Fruit fly (Drosophila melanogaster) whole organism, embryonic: Measurements from ENCODE around the gene ThrRS.

Source experiments
- Antp ChIP-seq: fragments of 200-800 bp; sonication (Bioruptor generic); optimal IDR thresholded peaks from 3 replicates; lab custom pipeline; 2016; ENCODE audit warnings: missing biosample characterization, missing genetic modification characterization
- Atf3 ChIP-seq: fragments of 200-800 bp; sonication (Bioruptor generic); optimal IDR thresholded peaks from 3 replicates; lab custom pipeline; 2016; ENCODE audit warnings: missing biosample characterization, missing genetic modification characterization
- CG10543 ChIP-seq: fragments of 200-800 bp; sonication (Bioruptor generic); optimal IDR thresholded peaks from 3 replicates; lab custom pipeline; 2017; ENCODE audit warnings: missing biosample characterization, mild to moderate bottlenecking, missing genetic modification characterization, moderate library complexity
- CG10654 ChIP-seq: fragments of 200-800 bp; sonication (Bioruptor generic); optimal IDR thresholded peaks from 2 replicates; lab custom pipeline; 2016; ENCODE audit warnings: missing biosample characterization, missing genetic modification characterization
- CG13296 ChIP-seq: fragments of 200-800 bp; sonication (Bioruptor generic); optimal IDR thresholded peaks from 3 replicates; lab custom pipeline; 2018; ENCODE audit warnings: missing biosample characterization, mild to moderate bottlenecking, missing genetic modification characterization
- CG14710 ChIP-seq: fragments of 200-800 bp; sonication (Bioruptor generic); optimal IDR thresholded peaks from 3 replicates; lab custom pipeline; 2019; ENCODE audit warnings: missing biosample characterization, mild to moderate bottlenecking, missing genetic modification characterization, moderate library complexity
- CG15073 ChIP-seq: fragments of 200-800 bp; sonication (Bioruptor generic); optimal IDR thresholded peaks from 2 replicates; lab custom pipeline; 2016; ENCODE audit warnings: missing biosample characterization, missing genetic modification characterization
- CG16863 ChIP-seq: fragments of 200-800 bp; sonication (Bioruptor generic); optimal IDR thresholded peaks from 3 replicates; lab custom pipeline; 2016; ENCODE audit warnings: missing biosample characterization, missing genetic modification characterization
- CG17568 ChIP-seq: fragments of 200-800 bp; sonication (Bioruptor generic); optimal IDR thresholded peaks from 2 replicates; lab custom pipeline; 2018; ENCODE audit warnings: missing biosample characterization, mild to moderate bottlenecking, missing genetic modification characterization, moderate library complexity
- CG18011 ChIP-seq: fragments of 200-800 bp; sonication (Bioruptor generic); optimal IDR thresholded peaks from 2 replicates; lab custom pipeline; 2017; ENCODE audit warnings: missing biosample characterization, missing genetic modification characterization, mild to moderate bottlenecking, moderate library complexity, missing genotype
- CG3847 ChIP-seq: fragments of 200-800 bp; sonication (Bioruptor generic); IDR thresholded peaks from 2 replicates; pipeline ENCODE4 v1.3.6; 2022; ENCODE audit warnings: missing biosample characterization, missing genetic modification characterization
- CG4617 ChIP-seq: fragments of 200-800 bp; sonication (Bioruptor generic); optimal IDR thresholded peaks from 3 replicates; lab custom pipeline; 2016; ENCODE audit warnings: missing biosample characterization, missing genetic modification characterization, borderline replicate concordance
- CG4820 ChIP-seq: fragments of 200-800 bp; sonication (Bioruptor generic); optimal IDR thresholded peaks from 3 replicates; lab custom pipeline; 2016; ENCODE audit warnings: missing biosample characterization, missing genetic modification characterization
- CG7271 ChIP-seq: fragments of 200-800 bp; sonication (Bioruptor generic); optimal IDR thresholded peaks from 2 replicates; lab custom pipeline; 2018; ENCODE audit warnings: missing biosample characterization, mild to moderate bottlenecking, missing genetic modification characterization, moderate library complexity
- CG8944 ChIP-seq: fragments of 200-800 bp; sonication (Bioruptor generic); optimal IDR thresholded peaks from 3 replicates; lab custom pipeline; 2016; ENCODE audit warnings: missing biosample characterization, missing genetic modification characterization
- CG9817 ChIP-seq: fragments of 200-800 bp; sonication (Bioruptor generic); optimal IDR thresholded peaks from 2 replicates; lab custom pipeline; 2018; ENCODE audit warnings: missing biosample characterization, mild to moderate bottlenecking, missing genetic modification characterization, moderate library complexity
- Chrac-16 ChIP-seq: fragments of 200-800 bp; sonication (Bioruptor generic); optimal IDR thresholded peaks from 3 replicates; lab custom pipeline; 2016; ENCODE audit warnings: missing biosample characterization, missing genetic modification characterization
- Dbx ChIP-seq: fragments of 200-800 bp; sonication (Bioruptor generic); IDR thresholded peaks from 3 replicates; pipeline ENCODE4 v1.3.6; 2022; ENCODE audit warnings: missing biosample characterization, missing genetic modification characterization
- Dll ChIP-seq: fragments of 200-800 bp; sonication (Bioruptor generic); IDR thresholded peaks from 4 replicates; pipeline ENCODE4 v1.3.6; 2022; ENCODE audit warnings: missing biosample characterization, missing genetic modification characterization; ENCODE audit not compliant: partially characterized antibody
- Drgx ChIP-seq: fragments of 200-800 bp; sonication (Bioruptor generic); IDR thresholded peaks from 2 replicates; pipeline ENCODE4 v1.3.6; 2022; ENCODE audit warnings: missing biosample characterization, missing genetic modification characterization
- Fer3 ChIP-seq: fragments of 200-800 bp; sonication (Bioruptor generic); optimal IDR thresholded peaks from 2 replicates; lab custom pipeline; 2018; ENCODE audit warnings: missing biosample characterization, mild to moderate bottlenecking, missing genetic modification characterization, moderate library complexity
- HmgD ChIP-seq: fragments of 200-800 bp; sonication (Bioruptor generic); optimal IDR thresholded peaks from 3 replicates; lab custom pipeline; 2016; ENCODE audit warnings: missing biosample characterization, missing genetic modification characterization
- Hr78 ChIP-seq, 2 experiments: fragments of 200-800 bp in 1 of 2; fragments of >200 bp in 1 of 2; sonication (Bioruptor generic) in 1 of 2; optimal IDR thresholded peaks; 2 replicates each; lab custom pipeline; 2017 to 2019; ENCODE audit warnings: missing biosample characterization in 2 of 2, missing genetic modification characterization in 2 of 2, mild to moderate bottlenecking in 1 of 2, moderate library complexity in 1 of 2
- Lhr ChIP-seq: fragments of 200-800 bp; sonication (Bioruptor generic); optimal IDR thresholded peaks from 3 replicates; lab custom pipeline; 2017; ENCODE audit warnings: mild to moderate bottlenecking, missing biosample characterization, missing genetic modification reagents, missing genetic modification characterization
- NFAT ChIP-seq: fragments of 200-800 bp; sonication (Bioruptor generic); IDR thresholded peaks from 2 replicates; pipeline ENCODE4 v1.3.6; 2022; ENCODE audit warnings: missing biosample characterization, missing genetic modification characterization
- Oaz ChIP-seq: fragments of 200-800 bp; sonication (Bioruptor generic); IDR thresholded peaks from 2 replicates; pipeline ENCODE4 v1.3.6; 2022; ENCODE audit warnings: missing biosample characterization, missing genetic modification characterization
- Six4 ChIP-seq: fragments of 200-800 bp; sonication (Bioruptor generic); optimal IDR thresholded peaks from 2 replicates; lab custom pipeline; 2016; ENCODE audit warnings: missing biosample characterization, missing genetic modification characterization
- ase ChIP-seq: fragments of 200-800 bp; sonication (Bioruptor generic); IDR thresholded peaks from 3 replicates; pipeline ENCODE4 v1.3.6; 2022; ENCODE audit warnings: missing biosample characterization, missing genetic modification characterization
- bowl ChIP-seq: fragments of 200-800 bp; sonication (Bioruptor generic); IDR thresholded peaks from 2 replicates; pipeline ENCODE4 v1.3.6; 2022; ENCODE audit warnings: missing biosample characterization, missing genetic modification characterization
- ci ChIP-seq: fragments of 200-800 bp; sonication (Bioruptor generic); IDR thresholded peaks from 3 replicates; pipeline ENCODE4 v1.3.6; 2022; ENCODE audit warnings: missing biosample characterization, missing genetic modification characterization
- dan ChIP-seq: fragments of 200-800 bp; sonication (Bioruptor generic); IDR thresholded peaks from 2 replicates; pipeline ENCODE4 v1.3.6; 2022; ENCODE audit warnings: missing biosample characterization, missing genetic modification characterization
- danr ChIP-seq: fragments of 200-800 bp; sonication (Bioruptor generic); IDR thresholded peaks from 2 replicates; pipeline ENCODE4 v1.3.6; 2022; ENCODE audit warnings: missing biosample characterization, missing genetic modification characterization
- dati ChIP-seq: fragments of 200-800 bp; sonication (Bioruptor generic); IDR thresholded peaks from 2 replicates; pipeline ENCODE4 v1.3.6; 2022; ENCODE audit warnings: missing biosample characterization, missing genetic modification characterization
- disco-r ChIP-seq: fragments of 200-800 bp; sonication (Bioruptor generic); optimal IDR thresholded peaks from 2 replicates; lab custom pipeline; 2016; ENCODE audit warnings: missing biosample characterization, missing genetic modification characterization
- en ChIP-seq: fragments of 200-800 bp; sonication (Bioruptor generic); optimal IDR thresholded peaks from 2 replicates; lab custom pipeline; 2016; ENCODE audit warnings: missing biosample characterization, missing genetic modification characterization
- eyg ChIP-seq: fragments of 200-800 bp; sonication (Bioruptor generic); optimal IDR thresholded peaks from 3 replicates; lab custom pipeline; 2016; ENCODE audit warnings: missing biosample characterization, missing genetic modification characterization
- fd3F ChIP-seq: fragments of 200-800 bp; sonication (Bioruptor generic); optimal IDR thresholded peaks from 2 replicates; lab custom pipeline; 2018; ENCODE audit warnings: missing biosample characterization, mild to moderate bottlenecking, missing genetic modification characterization, moderate library complexity
- gce ChIP-seq: fragments of 200-800 bp; sonication (Bioruptor generic); IDR thresholded peaks from 3 replicates; pipeline ENCODE4 v1.3.6; 2022; ENCODE audit warnings: missing biosample characterization, missing genetic modification characterization
- her ChIP-seq: fragments of 200-800 bp; sonication (Bioruptor generic); optimal IDR thresholded peaks from 2 replicates; lab custom pipeline; 2016; ENCODE audit warnings: missing biosample characterization, missing genetic modification characterization
- hth ChIP-seq: fragments of >200 bp; optimal IDR thresholded peaks from 2 replicates; lab custom pipeline; 2017; ENCODE audit warnings: inconsistent platforms
- onecut ChIP-seq: fragments of 200-800 bp; sonication (Bioruptor generic); IDR thresholded peaks from 2 replicates; pipeline ENCODE4 v1.3.6; 2022; ENCODE audit warnings: missing biosample characterization, missing genetic modification characterization
- org-1 ChIP-seq: fragments of 200-800 bp; sonication (Bioruptor generic); optimal IDR thresholded peaks from 2 replicates; lab custom pipeline; 2017; ENCODE audit warnings: missing biosample characterization, missing genetic modification characterization
- prd ChIP-seq, 3 experiments: fragments of >200 bp in 2 of 3; fragments of 200-800 bp in 1 of 3; sonication (Bioruptor generic) in 1 of 3; optimal IDR thresholded peaks in 2 of 3; IDR thresholded peaks in 1 of 3; 2 replicates in 2 of 3; 3 replicates in 1 of 3; pipeline versions ENCODE4 v1.3.6 to Lab custom; 2017 to 2022; ENCODE audit warnings: missing biosample characterization in 1 of 3, missing genetic modification characterization in 1 of 3
- pzg ChIP-seq: fragments of 200-800 bp; sonication (Bioruptor generic); optimal IDR thresholded peaks from 3 replicates; lab custom pipeline; 2018; ENCODE audit warnings: missing biosample characterization, mild to moderate bottlenecking, missing genetic modification characterization, moderate library complexity
- sens-2 ChIP-seq: fragments of 200-800 bp; sonication (Bioruptor generic); IDR thresholded peaks from 2 replicates; pipeline ENCODE4 v1.3.6; 2022; ENCODE audit warnings: missing biosample characterization, missing genetic modification characterization
- sim ChIP-seq: fragments of 200-800 bp; sonication (Bioruptor generic); IDR thresholded peaks from 2 replicates; pipeline ENCODE4 v1.3.6; 2022; ENCODE audit warnings: missing biosample characterization, missing genetic modification characterization
- sima ChIP-seq: fragments of 200-800 bp; sonication (Bioruptor generic); optimal IDR thresholded peaks from 2 replicates; lab custom pipeline; 2016; ENCODE audit warnings: missing biosample characterization, missing genetic modification characterization
- tna ChIP-seq: fragments of 200-800 bp; sonication (Bioruptor generic); IDR thresholded peaks from 2 replicates; pipeline ENCODE4 v1.3.6; 2022; ENCODE audit warnings: missing biosample characterization, missing genetic modification characterization; ENCODE audit not compliant: partially characterized antibody

The ThrRS gene

DNA sequence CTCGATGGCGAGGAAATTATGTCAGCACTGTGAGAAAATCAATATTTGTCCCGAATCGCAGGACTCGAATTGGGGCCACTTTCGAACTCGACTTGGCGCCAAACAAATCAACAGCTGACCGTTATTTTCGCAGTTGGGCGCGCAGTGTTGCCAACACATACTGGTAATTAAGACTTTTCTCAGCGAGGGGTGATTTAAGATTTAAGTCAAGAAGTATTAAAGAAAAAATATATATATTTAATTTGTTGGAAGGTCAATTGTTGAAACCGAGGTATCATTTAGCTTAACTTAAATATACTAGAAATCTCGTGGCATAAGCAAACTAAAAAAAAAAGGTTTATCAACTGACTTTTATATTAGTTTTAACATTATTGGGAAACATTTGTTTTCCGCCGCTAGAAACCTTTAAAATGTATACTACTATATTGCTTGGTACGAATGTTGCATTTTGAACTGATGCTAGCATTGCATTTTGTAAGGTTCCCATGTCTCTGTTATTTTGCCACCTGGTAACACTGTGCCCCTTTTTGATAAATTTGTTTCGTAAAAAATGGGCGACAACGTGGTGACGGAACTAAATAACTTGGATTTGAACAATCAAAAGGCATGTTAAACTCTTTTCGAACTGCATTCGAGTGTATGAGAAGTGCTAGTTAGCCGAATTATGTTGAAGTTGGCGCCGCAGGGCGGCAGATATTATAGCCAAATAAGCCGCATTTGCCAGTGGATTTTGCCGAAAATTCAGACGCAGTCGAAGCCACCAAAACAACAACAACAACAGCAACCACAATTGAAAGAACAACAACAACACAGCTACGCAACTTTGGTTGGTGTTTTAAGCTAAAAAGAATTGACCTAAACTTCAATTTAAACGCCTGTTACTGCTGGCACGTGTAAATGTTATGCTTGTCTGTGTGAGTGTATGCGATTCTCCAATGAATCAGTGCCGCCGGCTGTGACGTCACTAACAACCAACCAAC, at the start of gene ThrRS, which contains the start of gene Patsas (continued):
- TF ChIP-seq CG17568 (GFP tag; lab: Kevin White, UChicago) = no peak
- TF ChIP-seq dan (GFP tag; lab: Robert Waterston, UW) = peak; percentile 53; the same call in 1 of the 2 replicates
- peak; percentile 23; the same call in 1 of the 2 replicates for TF ChIP-seq sens-2 (GFP tag; lab: Robert Waterston, UW)
- TF ChIP-seq CG10654 (GFP tag; lab: Kevin White, UChicago) = peak; percentile 82
- TF ChIP-seq en (GFP tag; lab: Kevin White, UChicago) = peak; percentile 48
- peak; percentile 78 for TF ChIP-seq CG13296 (GFP tag; lab: Kevin White, UChicago)
- TF ChIP-seq HmgD (GFP tag; lab: Kevin White, UChicago) = peak; percentile 24
- peak; percentile 84 for TF ChIP-seq Dbx (GFP tag; lab: Robert Waterston, UW)
- TF ChIP-seq Dll (GFP tag; lab: Robert Waterston, UW) = 0 out of 4 replicates have a peak, but pooled peaks have one; percentile 26
- TF ChIP-seq tna (GFP tag; lab: Robert Waterston, UW) = no peak
- TF ChIP-seq disco-r (GFP tag; lab: Kevin White, UChicago) = peak; percentile 4
- peak; percentile 69 for TF ChIP-seq CG8944 (GFP tag; lab: Kevin White, UChicago)
- peak; percentile 97 for TF ChIP-seq onecut
- TF ChIP-seq fd3F (GFP tag; lab: Kevin White, UChicago) = peak; percentile 85
- TF ChIP-seq dati = no peak
- 0 out of 2 replicates have a peak, but pooled peaks have one; percentile 47 for TF ChIP-seq sim (GFP tag; lab: Robert Waterston, UW)
- peak; percentile 59; the same call in 1 of the 2 replicates for TF ChIP-seq bowl (GFP tag; lab: Robert Waterston, UW)
- peak; percentile 47 for TF ChIP-seq CG7271 (tag; lab: Kevin White, UChicago)
- peak; percentile 54; the same call in 2 of the 3 replicates for TF ChIP-seq gce (GFP tag; lab: Robert Waterston, UW)
- TF ChIP-seq Oaz (GFP tag; lab: Robert Waterston, UW) = peak; percentile 65; the same call in 1 of the 2 replicates
- peak; percentile 15 for TF ChIP-seq CG15073
- TF ChIP-seq org-1 (GFP tag; lab: Kevin White, UChicago) = peak; percentile 55
- TF ChIP-seq Drgx = peak; percentile 83
- peak; percentile 52 for TF ChIP-seq CG18011 (GFP tag; lab: Kevin White, UChicago)
- peak; percentile 74 for TF ChIP-seq NFAT (GFP tag; lab: Robert Waterston, UW)
- peak; percentile 85 for TF ChIP-seq Chrac-16 (GFP tag; lab: Kevin White, UChicago)
- TF ChIP-seq CG4617 (GFP tag; lab: Kevin White, UChicago) = peak; percentile 73
- peak; percentile 87 for TF ChIP-seq CG10543 (GFP tag; lab: Kevin White, UChicago)
- TF ChIP-seq danr (GFP tag; lab: Robert Waterston, UW) = peak; percentile 69
- peak; percentile 73 for TF ChIP-seq Six4 (GFP tag; lab: Kevin White, UChicago)
- TF ChIP-seq CG16863 = peak; percentile 55
- peak; percentile 73 for TF ChIP-seq Atf3 (GFP tag; lab: Kevin White, UChicago)
- peak; percentile 36 for TF ChIP-seq sima
- no peak for TF ChIP-seq hth
- TF ChIP-seq her (GFP tag; lab: Kevin White, UChicago) = peak; percentile 7
- peak; percentile 90 for TF ChIP-seq CG3847 (GFP tag; lab: Robert Waterston, UW)
- peak; percentile 92 for TF ChIP-seq CG14710 (tag; lab: Kevin White, UChicago)
- peak; percentile 67 for TF ChIP-seq Antp (GFP tag; lab: Kevin White, UChicago)
- peak; percentile 49 for TF ChIP-seq Lhr (GFP tag; lab: Kevin White, UChicago)
- peak; percentile 84 for TF ChIP-seq CG4820 (GFP tag; lab: Kevin White, UChicago)
- TF ChIP-seq ase (GFP tag; lab: Robert Waterston, UW) = peak; percentile 71; the same call in 2 of the 3 replicates
- peak; percentile 87 for TF ChIP-seq Fer3 (tag; lab: Kevin White, UChicago)
- no peak for TF ChIP-seq eyg (GFP tag; lab: Kevin White, UChicago)
- no peak for TF ChIP-seq prd (optimal IDR thresholded peaks at IDR 0.05; lab: Kevin White, UChicago)
- TF ChIP-seq prd (GFP tag; IDR thresholded peaks at IDR 0.05; lab: Robert Waterston, UW) = peak; percentile 98
- peak; percentile 78 for TF ChIP-seq ci (GFP tag; lab: Robert Waterston, UW)
- peak; percentile 54 for TF ChIP-seq pzg (GFP tag; lab: Kevin White, UChicago)
- peak; percentile 93 for TF ChIP-seq CG9817
- no peak for TF ChIP-seq Hr78 (GFP tag; optimal IDR thresholded peaks at IDR 0.05; lab: Kevin White, UChicago)
